Worm (Caenorhabditis elegans) whole organism, young adult: ENCODE data around the gene fbxc-39.
"Not testable (repeated sequence)": the region's sequence is repeated elsewhere in the genome, so short reads cannot be mapped to it uniquely, and the experiment has no call there.

ENCODE experiments used
- F52B5.7 ChIP-seq: sonication (generic microtip); optimal IDR thresholded peaks from 2 replicates; lab custom pipeline; 2016; ENCODE audit warnings: mild to moderate bottlenecking, missing genetic modification characterization, missing compliant biosample characterization
- T07F8.4 ChIP-seq: sonication (generic microtip); optimal IDR thresholded peaks from 2 replicates; lab custom pipeline; 2016; ENCODE audit warnings: mild to moderate bottlenecking, missing genetic modification characterization, moderate library complexity, missing compliant biosample characterization
- Y53G8AR.9 ChIP-seq: fragments of 200-800 bp; sonication (Bioruptor generic); conservative IDR thresholded peaks from 2 replicates; pipeline ENCODE4 v1.3.6; 2022; ENCODE audit warnings: missing genetic modification reagents, missing genetic modification characterization, missing compliant biosample characterization
- aptf-2 ChIP-seq: fragments of 200-800 bp; sonication (Bioruptor generic); conservative IDR thresholded peaks from 2 replicates; pipeline ENCODE4 v1.3.6; 2022; ENCODE audit warnings: missing genetic modification reagents, missing genetic modification characterization, missing compliant biosample characterization
- bed-1 ChIP-seq: fragments of 200-800 bp; sonication (Bioruptor generic); IDR thresholded peaks from 2 replicates; pipeline ENCODE4 v1.3.6; 2022; ENCODE audit warnings: missing genetic modification reagents, missing genetic modification characterization, missing compliant biosample characterization
- ccch-3 ChIP-seq: fragments of 200-800 bp; sonication (Bioruptor generic); optimal IDR thresholded peaks from 2 replicates; lab custom pipeline; 2018; ENCODE audit warnings: mild to moderate bottlenecking, missing genetic modification characterization, missing compliant biosample characterization
- ceh-27 ChIP-seq: fragments of 200-800 bp; sonication (Bioruptor generic); optimal IDR thresholded peaks from 2 replicates; lab custom pipeline; 2018; ENCODE audit warnings: mild to moderate bottlenecking, missing genetic modification characterization, moderate library complexity, missing compliant biosample characterization
- die-1 ChIP-seq: sonication (generic microtip); optimal IDR thresholded peaks from 2 replicates; lab custom pipeline; 2016; ENCODE audit warnings: missing genotype, mild to moderate bottlenecking, missing genetic modification characterization, missing compliant biosample characterization
- dox-1 ChIP-seq: fragments of 200-800 bp; sonication (Bioruptor generic); IDR thresholded peaks from 2 replicates; pipeline ENCODE4 v1.3.6; 2022; ENCODE audit warnings: missing genetic modification reagents, missing genetic modification characterization, missing compliant biosample characterization
- egl-18 ChIP-seq: fragments of 200-800 bp; sonication (Bioruptor generic); IDR thresholded peaks from 2 replicates; pipeline ENCODE4 v1.3.6; 2022; ENCODE audit warnings: missing genetic modification reagents, missing genetic modification characterization, missing compliant biosample characterization
- ets-4 ChIP-seq: fragments of 200-800 bp; sonication (Bioruptor generic); optimal IDR thresholded peaks from 2 replicates; lab custom pipeline; 2018; ENCODE audit warnings: mild to moderate bottlenecking, missing genetic modification characterization, missing compliant biosample characterization
- fkh-3 ChIP-seq: sonication (generic microtip); optimal IDR thresholded peaks from 2 replicates; lab custom pipeline; 2016; ENCODE audit warnings: mild to moderate bottlenecking, missing genetic modification characterization, missing compliant biosample characterization
- lag-1 ChIP-seq: fragments of 200-800 bp; sonication (Bioruptor generic); IDR thresholded peaks from 2 replicates; pipeline ENCODE4 v1.3.6; 2022; ENCODE audit warnings: missing genetic modification reagents, missing genetic modification characterization, missing compliant biosample characterization
- lin-26 ChIP-seq: fragments of 200-800 bp; sonication (Bioruptor generic); IDR thresholded peaks from 2 replicates; pipeline ENCODE4 v1.3.6; 2022; ENCODE audit warnings: missing genetic modification reagents, missing genetic modification characterization, missing compliant biosample characterization
- lin-35 ChIP-seq, 3 experiments: fragments of 150-350 bp in 2 of 3; sonication (generic microtip) in 1 of 3; optimal IDR thresholded peaks; 2 replicates each; lab custom pipeline; 2014 to 2018; ENCODE audit warnings: missing biosample characterization in 3 of 3, missing genetic modification characterization in 3 of 3, missing genetic modification reagents in 3 of 3
- madf-3 ChIP-seq: fragments of 200-800 bp; sonication (Bioruptor generic); IDR thresholded peaks from 2 replicates; pipeline ENCODE4 v1.3.6; 2022; ENCODE audit warnings: missing genetic modification reagents, missing genetic modification characterization, missing compliant biosample characterization
- mcd-1 ChIP-seq: fragments of 200-800 bp; sonication (Bioruptor generic); IDR thresholded peaks from 2 replicates; pipeline ENCODE4 v1.3.6; 2022; ENCODE audit warnings: missing genetic modification reagents, missing genetic modification characterization, missing compliant biosample characterization
- mes-4 ChIP-seq: sonication (generic microtip); optimal IDR thresholded peaks from 2 replicates; lab custom pipeline; 2016; ENCODE audit warnings: missing genotype, missing genetic modification characterization, missing compliant biosample characterization
- nfya-1 ChIP-seq: sonication (generic microtip); optimal IDR thresholded peaks from 2 replicates; lab custom pipeline; 2017; ENCODE audit warnings: antibody characterized with exemption, missing compliant biosample characterization, missing genetic modification characterization, borderline replicate concordance; ENCODE audit not compliant: insufficient read depth
- nfyb-1 ChIP-seq: fragments of 200-800 bp; sonication (Bioruptor generic); IDR thresholded peaks from 2 replicates; pipeline ENCODE4 v1.3.6; 2022; ENCODE audit warnings: missing genetic modification reagents, missing genetic modification characterization, missing compliant biosample characterization
- nhr-120 ChIP-seq: fragments of 200-800 bp; sonication (Bioruptor generic); IDR thresholded peaks from 2 replicates; pipeline ENCODE4 v1.3.6; 2022; ENCODE audit warnings: missing genetic modification characterization, missing compliant biosample characterization
- pbrm-1 ChIP-seq: fragments of 200-800 bp; sonication (Bioruptor generic); IDR thresholded peaks from 2 replicates; pipeline ENCODE4 v1.3.6; 2022; ENCODE audit warnings: missing genetic modification reagents, missing genetic modification characterization, missing compliant biosample characterization
- pha-4 ChIP-seq: fragments of 150-350 bp; sonication (generic microtip); optimal IDR thresholded peaks from 2 replicates; lab custom pipeline; 2014; ENCODE audit warnings: missing biosample characterization, missing genetic modification reagents, missing genetic modification characterization
- snpc-1.1 ChIP-seq: sonication (generic microtip); optimal IDR thresholded peaks from 2 replicates; lab custom pipeline; 2017; ENCODE audit warnings: missing genetic modification characterization, mild to moderate bottlenecking, missing compliant biosample characterization, antibody characterized with exemption, moderate library complexity, missing genotype, missing genetic modification reagents; ENCODE audit not compliant: insufficient read depth
- snpc-1.3 ChIP-seq: sonication (generic microtip); optimal IDR thresholded peaks from 2 replicates; lab custom pipeline; 2017; ENCODE audit warnings: missing genetic modification characterization, mild to moderate bottlenecking, missing compliant biosample characterization, antibody characterized with exemption, moderate library complexity, missing genotype, missing genetic modification reagents; ENCODE audit not compliant: insufficient read depth
- snpc-3.4 ChIP-seq: sonication (generic microtip); optimal IDR thresholded peaks from 2 replicates; lab custom pipeline; 2017; ENCODE audit warnings: missing genetic modification characterization, mild to moderate bottlenecking, missing compliant biosample characterization, antibody characterized with exemption, moderate library complexity, missing genotype, missing genetic modification reagents
- somi-1 ChIP-seq: fragments of 200-800 bp; sonication (Bioruptor generic); optimal IDR thresholded peaks from 2 replicates; lab custom pipeline; 2018; ENCODE audit warnings: mild to moderate bottlenecking, missing genetic modification characterization, missing compliant biosample characterization
- tbx-9 ChIP-seq: sonication (generic microtip); optimal IDR thresholded peaks from 2 replicates; lab custom pipeline; 2016; ENCODE audit warnings: borderline replicate concordance, missing genetic modification characterization, inconsistent platforms, missing compliant biosample characterization
- zfh-2 ChIP-seq: fragments of 200-800 bp; sonication (Bioruptor generic); conservative IDR thresholded peaks from 2 replicates; pipeline ENCODE4 v1.3.6; 2022; ENCODE audit warnings: missing genetic modification reagents, missing genetic modification characterization, missing compliant biosample characterization
- ztf-18 ChIP-seq: sonication (generic microtip); optimal IDR thresholded peaks from 2 replicates; lab custom pipeline; 2016; ENCODE audit warnings: missing genotype, mild to moderate bottlenecking, missing genetic modification characterization, missing compliant biosample characterization
- ztf-28 ChIP-seq: fragments of 200-800 bp; sonication (Bioruptor generic); IDR thresholded peaks from 2 replicates; pipeline ENCODE4 v1.3.6; 2022; ENCODE audit warnings: missing genetic modification reagents, missing genetic modification characterization, missing compliant biosample characterization
- ztf-6 ChIP-seq: fragments of 200-800 bp; sonication (Bioruptor generic); IDR thresholded peaks from 2 replicates; pipeline ENCODE4 v1.3.6; 2022; ENCODE audit warnings: missing genetic modification reagents, missing genetic modification characterization, missing compliant biosample characterization

The fbxc-39 gene

ce11 chrII:960218-960617, 28.3 kb upstream of the fbxc-39 start, which contains the start of the genes C32B5.18 and C32B5.7:
Gene C32B5.18, plus strand, starts transcription at chrII:960518.
Gene C32B5.7, plus strand, starts transcription at chrII:960528.
- TF ChIP-seq ets-4 (GFP tag; lab: Kevin White, UChicago) = no peak
- no peak for TF ChIP-seq lin-35 (GFP tag; optimal IDR thresholded peaks at IDR 0.05; lab: Kevin White, UChicago)
- TF ChIP-seq egl-18 = 0 out of 2 replicates have a peak, but pooled peaks have one; percentile 29
- no peak for TF ChIP-seq ceh-27
- TF ChIP-seq mcd-1 (GFP tag; lab: Robert Waterston, UW) = no peak
- TF ChIP-seq tbx-9 (tag; lab: Kevin White, UChicago) = no peak
- TF ChIP-seq mes-4 (tag; lab: Kevin White, UChicago) = no peak
- no peak for TF ChIP-seq aptf-2 (GFP tag; lab: Robert Waterston, UW)
- TF ChIP-seq snpc-1.1 (tag; lab: Kevin White, UChicago) = no peak
- TF ChIP-seq madf-3 (GFP tag; lab: Robert Waterston, UW) = 0 out of 2 replicates have a peak, but pooled peaks have one; percentile 36
- no peak for TF ChIP-seq pbrm-1 (GFP tag; lab: Robert Waterston, UW)
- no peak for TF ChIP-seq snpc-1.3 (tag; lab: Kevin White, UChicago)
- TF ChIP-seq nfya-1 (tag; lab: Kevin White, UChicago) = no peak
- TF ChIP-seq pha-4 (tag; lab: Kevin White, UChicago) = no peak

- TF ChIP-seq snpc-3.4 (tag; lab: Kevin White, UChicago) = no peak
- 0 out of 2 replicates have a peak, but pooled peaks have one; percentile 24 for TF ChIP-seq lin-26 (GFP tag; lab: Robert Waterston, UW)
- no peak for TF ChIP-seq lag-1
- no peak for TF ChIP-seq zfh-2
- TF ChIP-seq, all 124 proteins: peak for 1
Observed at ce11 chrII:961961-962360, 26.6 kb upstream of the fbxc-39 start, which contains the start of gene C32B5.13. Gene C32B5.13, minus strand, starts transcription at chrII:962061.

ce11 chrII:966962-967361, 21.6 kb upstream of the fbxc-39 start, which contains the start of gene fbxc-18:
Gene fbxc-18, minus strand, starts transcription at chrII:967062.
- TF ChIP-seq ccch-3 (GFP tag; lab: Kevin White, UChicago); bed-1 (GFP tag; lab: Robert Waterston, UW); nfya-1 (tag; lab: Kevin White, UChicago): not testable (repeated sequence)
- TF ChIP-seq, all 124 proteins: peak for 0; not testable (repeated sequence) for 124

ce11 chrII:968106-968505, 20.4 kb upstream of the fbxc-39 start, which contains the start of gene C32B5.6:
Gene C32B5.6, plus strand, starts transcription at chrII:968406.
- TF ChIP-seq nhr-120 (GFP tag; lab: Robert Waterston, UW); Y53G8AR.9; dox-1 (GFP tag; lab: Robert Waterston, UW): not testable (repeated sequence)

- TF ChIP-seq ztf-6 = no peak
- TF ChIP-seq nfyb-1 (GFP tag; lab: Robert Waterston, UW) = no peak
- no peak for TF ChIP-seq ztf-28 (GFP tag; lab: Robert Waterston, UW)
- no peak for TF ChIP-seq aptf-2 (GFP tag; lab: Robert Waterston, UW)
- no peak for TF ChIP-seq T07F8.4 (tag; lab: Kevin White, UChicago)
- no peak for TF ChIP-seq ztf-18
- TF ChIP-seq die-1 (tag; lab: Kevin White, UChicago) = no peak
- TF ChIP-seq F52B5.7 (tag; lab: Kevin White, UChicago) = no peak
- TF ChIP-seq somi-1 = no peak
- TF ChIP-seq fkh-3 (tag; lab: Kevin White, UChicago) = no peak
- TF ChIP-seq, all 124 proteins: peak for 0
Observed at ce11 chrII:972850-973249, 15.7 kb upstream of the fbxc-39 start, which contains the start of gene C32B5.15. Gene C32B5.15, minus strand, starts transcription at chrII:972950.
